Fruit fly (Drosophila melanogaster): ENCODE measurements around the gene CG34266.

dm6 chr3L:4687133-4687532, 9.5 kb downstream of the CG34266 start, which contains the start of gene axo:
- TF ChIP-seq D1 (tag; optimal IDR thresholded peaks at IDR 0.05) (no peak), Pif1B (GFP tag; optimal IDR thresholded peaks at IDR 0.05) (no peak), EcR (GFP tag; optimal IDR thresholded peaks at IDR 0.05) (no peak), CG34367 (tag; optimal IDR thresholded peaks at IDR 0.05) (no peak)
